Worm (Caenorhabditis elegans) whole organism, L1 larva: Measurements from ENCODE around the gene chmp-7.

Experiments used
- ama-1 ChIP-seq: fragments of 150-350 bp; optimal IDR thresholded peaks from 2 replicates; lab custom pipeline; 2014
- ceh-82 ChIP-seq, 3 experiments: fragments of 150-350 bp in 1 of 3; sonication (generic microtip) in 2 of 3; optimal IDR thresholded peaks; 2 replicates each; lab custom pipeline; 2014 to 2017; ENCODE audit warnings: missing biosample characterization in 3 of 3, missing genetic modification characterization in 3 of 3
- lin-15B ChIP-seq: fragments of 150-350 bp; sonication (generic microtip); optimal IDR thresholded peaks from 3 replicates; lab custom pipeline; 2014; ENCODE audit warnings: missing biosample characterization, missing genetic modification characterization
- nhr-12 ChIP-seq: sonication (generic microtip); optimal IDR thresholded peaks from 2 replicates; lab custom pipeline; 2017; ENCODE audit warnings: missing biosample characterization, missing genetic modification characterization
- nhr-19 ChIP-seq: fragments of 200-800 bp; sonication (Bioruptor generic); conservative IDR thresholded peaks from 2 replicates; pipeline ENCODE4 v1.3.6; 2022; ENCODE audit warnings: missing genetic modification characterization, missing compliant biosample characterization
- nhr-90 ChIP-seq: sonication (generic microtip); optimal IDR thresholded peaks from 2 replicates; lab custom pipeline; 2016; ENCODE audit warnings: mild to moderate bottlenecking, missing genetic modification characterization, missing compliant biosample characterization; ENCODE audit not compliant: poor library complexity

DNA sequence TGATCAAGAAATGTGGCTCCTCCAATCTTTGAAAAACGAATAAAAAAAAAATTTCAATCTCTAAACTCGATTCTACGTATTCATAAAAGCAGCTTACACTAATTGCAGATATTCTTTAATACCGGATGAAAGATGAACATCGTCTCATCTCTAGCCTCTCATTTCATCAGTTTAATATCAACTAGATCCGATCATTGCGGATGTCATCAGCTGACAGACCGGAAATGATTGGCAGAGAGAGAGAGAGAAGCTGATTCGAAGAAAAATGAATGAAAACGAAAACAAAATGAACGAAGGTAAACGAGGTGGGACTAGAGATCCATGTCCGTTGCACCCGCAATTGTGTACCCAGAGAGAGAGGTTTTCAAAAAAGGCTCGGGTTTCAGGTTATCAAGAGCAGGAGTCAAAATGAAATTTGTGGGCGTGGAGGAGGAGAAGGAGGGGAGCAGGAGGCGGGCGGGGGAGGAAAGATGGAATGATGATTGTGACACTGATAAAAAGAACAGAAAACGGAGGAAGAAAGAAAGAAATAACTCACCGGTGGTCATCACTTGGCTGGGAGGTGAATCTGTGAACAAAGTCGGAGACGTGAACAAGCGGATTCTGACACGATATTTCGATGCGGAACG is 39.8 kb upstream of the chmp-7 start:
- no peak for TF ChIP-seq nhr-12
- TF ChIP-seq lin-15B (tag; lab: Kevin White, UChicago), result no peak
- TF ChIP-seq ama-1 (lab: Kevin White, UChicago), result no peak
- TF ChIP-seq ceh-82 (tag; optimal IDR thresholded peaks at IDR 0.05; lab: Kevin White, UChicago), result no peak
- TF ChIP-seq nhr-90 (tag; lab: Kevin White, UChicago), result no peak
- TF ChIP-seq nhr-19 (GFP tag; lab: Robert Waterston, UW), result no peak; the same call in 1 of the 2 replicates
